Worm (Caenorhabditis elegans): ENCODE data around the gene tasp-1.

tasp-1 gene

ce11 chrIII:10810837-10811814, 52.0 kb downstream of the tasp-1 start:
- no peak for TF ChIP-seq grh-1 (GFP tag; IDR thresholded peaks at IDR 0.05)
- no peak for TF ChIP-seq zag-1 (tag; optimal IDR thresholded peaks at IDR 0.05)
- TF ChIP-seq aly-2 (tag; optimal IDR thresholded peaks at IDR 0.05): no peak
- no peak for TF ChIP-seq ztf-4 (tag; optimal IDR thresholded peaks at IDR 0.05)
- no peak for TF ChIP-seq ets-5 (GFP tag; IDR thresholded peaks at IDR 0.05)
- no peak for TF ChIP-seq mdl-1 (tag; optimal IDR thresholded peaks at IDR 0.05)
- TF ChIP-seq rnt-1 (tag; optimal IDR thresholded peaks at IDR 0.05): peak; percentile 33
- peak; percentile 47 for TF ChIP-seq nhr-19 (GFP tag; conservative IDR thresholded peaks at IDR 0.05)
- no peak for TF ChIP-seq vab-15 (tag; optimal IDR thresholded peaks at IDR 0.05)
- no peak for TF ChIP-seq C04F5.9 (tag; optimal IDR thresholded peaks at IDR 0.05)
- peak in 1 of 2 experiments; percentile 56 for TF ChIP-seq ztf-11 (tag; optimal IDR thresholded peaks at IDR 0.05)
- peak; percentile 29 for TF ChIP-seq swsn-7 (tag; optimal IDR thresholded peaks at IDR 0.05)
- no peak for TF ChIP-seq nhr-76 (tag; optimal IDR thresholded peaks at IDR 0.05)
- TF ChIP-seq unc-30 (tag; optimal IDR thresholded peaks at IDR 0.05): no peak
- no peak for TF ChIP-seq hlh-17 (GFP tag; optimal IDR thresholded peaks at IDR 0.05; ENCODE audit: borderline replicate concordance)
- TF ChIP-seq nhr-85 (tag): peak; percentile 20
- no peak for TF ChIP-seq ama-1 (optimal IDR thresholded peaks at IDR 0.05)
- peak; percentile 51 for TF ChIP-seq nhr-71 (tag; optimal IDR thresholded peaks at IDR 0.05)
- TF ChIP-seq lin-14 (GFP tag; optimal IDR thresholded peaks at IDR 0.05): no peak
- no peak for TF ChIP-seq egl-13 (tag; optimal IDR thresholded peaks at IDR 0.05)
- peak; percentile 16 for TF ChIP-seq lir-3 (tag; optimal IDR thresholded peaks at IDR 0.05; ENCODE audit: poor library complexity)
- TF ChIP-seq snpc-4 (tag; optimal IDR thresholded peaks at IDR 0.05): no peak
- TF ChIP-seq sptf-1 (tag; optimal IDR thresholded peaks at IDR 0.05): no peak
- TF ChIP-seq nhr-77 (tag; optimal IDR thresholded peaks at IDR 0.05): no peak
- peak; percentile 3 for TF ChIP-seq snu-23 (GFP tag; optimal IDR thresholded peaks at IDR 0.05)
- peak; percentile 43 for TF ChIP-seq nhr-47 (tag; optimal IDR thresholded peaks at IDR 0.05)
- TF ChIP-seq dsc-1 (tag; optimal IDR thresholded peaks at IDR 0.05): peak; percentile 21
- TF ChIP-seq unc-130 (tag; optimal IDR thresholded peaks at IDR 0.05): no peak
- TF ChIP-seq C16A3.4 (tag; optimal IDR thresholded peaks at IDR 0.05): no peak
- TF ChIP-seq hpl-2 (GFP tag; optimal IDR thresholded peaks at IDR 0.05): no peak
- no peak for TF ChIP-seq skn-1 (tag; optimal IDR thresholded peaks at IDR 0.05)
- TF ChIP-seq Y116A8C.19 (tag; optimal IDR thresholded peaks at IDR 0.05; ENCODE audit: borderline replicate concordance): no peak
- no peak for TF ChIP-seq zip-4 (GFP tag; optimal IDR thresholded peaks at IDR 0.05)
- TF ChIP-seq alr-1 (tag; optimal IDR thresholded peaks at IDR 0.05; ENCODE audit: borderline replicate concordance): no peak
- TF ChIP-seq isw-1 (GFP tag; IDR thresholded peaks at IDR 0.05): no peak; the same call in 1 of the 2 replicates
- no peak for TF ChIP-seq fkh-8 (tag; optimal IDR thresholded peaks at IDR 0.05)
- TF ChIP-seq mep-1 (tag; optimal IDR thresholded peaks at IDR 0.05): no peak
- TF ChIP-seq egl-27 (tag; optimal IDR thresholded peaks at IDR 0.05): no peak
- no peak for TF ChIP-seq elt-2 (tag; optimal IDR thresholded peaks at IDR 0.05)
- no peak for TF ChIP-seq fkh-10 (GFP tag; optimal IDR thresholded peaks at IDR 0.05)
- no peak for TF ChIP-seq jun-1 (tag; optimal IDR thresholded peaks at IDR 0.05)
- no peak for TF ChIP-seq nhr-12 (tag; optimal IDR thresholded peaks at IDR 0.05)
- peak; percentile 36 for TF ChIP-seq tbx-2 (tag; optimal IDR thresholded peaks at IDR 0.05)
- no peak for TF ChIP-seq F16B12.6 (tag; optimal IDR thresholded peaks at IDR 0.05)
- no peak for TF ChIP-seq irx-1 (tag; optimal IDR thresholded peaks at IDR 0.05)
- TF ChIP-seq nhr-237 (tag; optimal IDR thresholded peaks at IDR 0.05): no peak
- TF ChIP-seq nhr-11 (tag; optimal IDR thresholded peaks at IDR 0.05): no peak
- no peak for TF ChIP-seq mab-9 (GFP tag; IDR thresholded peaks at IDR 0.05)
- TF ChIP-seq lsy-2 (tag; optimal IDR thresholded peaks at IDR 0.05): no peak
- TF ChIP-seq ceh-63 (GFP tag; optimal IDR thresholded peaks at IDR 0.05): no peak
- TF ChIP-seq tlp-1 (tag; optimal IDR thresholded peaks at IDR 0.05): no peak
- TF ChIP-seq lin-35 (GFP tag; optimal IDR thresholded peaks at IDR 0.05): no peak
